Worm (Caenorhabditis elegans): Measurements from ENCODE around the gene snf-5.

- TF ChIP-seq lin-15B (tag; optimal IDR thresholded peaks at IDR 0.05), result no peak
- TF ChIP-seq ceh-16 (tag; optimal IDR thresholded peaks at IDR 0.05), result no peak
Observed at ce11 chrII:12896666-12897065, 31.1 kb upstream of the snf-5 start.

Measured in whole organism, L3 larva.